Worm (Caenorhabditis elegans) whole organism, L3 larva: ENCODE measurements around the gene epg-4.

ENCODE experiments used
- R02D3.7 ChIP-seq: fragments of 150-350 bp; optimal IDR thresholded peaks from 2 replicates; lab custom pipeline; 2014; ENCODE audit warnings: missing biosample characterization, missing genetic modification characterization
- ZK546.5 ChIP-seq: sonication (generic microtip); optimal IDR thresholded peaks from 2 replicates; lab custom pipeline; 2017; ENCODE audit warnings: missing biosample characterization, missing genetic modification characterization
- aly-2 ChIP-seq: fragments of 150-350 bp; optimal IDR thresholded peaks from 2 replicates; lab custom pipeline; 2014; ENCODE audit warnings: missing biosample characterization, missing genetic modification characterization
- ama-1 ChIP-seq: fragments of 150-350 bp; optimal IDR thresholded peaks from 2 replicates; lab custom pipeline; 2018
- ceh-16 ChIP-seq: sonication (generic microtip); optimal IDR thresholded peaks from 2 replicates; lab custom pipeline; 2017; ENCODE audit warnings: missing biosample characterization, missing genetic modification characterization
- ceh-82 ChIP-seq: fragments of 150-350 bp; optimal IDR thresholded peaks from 2 replicates; lab custom pipeline; 2014; ENCODE audit warnings: missing biosample characterization, missing genetic modification characterization
- ceh-9 ChIP-seq: sonication (generic microtip); optimal IDR thresholded peaks from 2 replicates; lab custom pipeline; 2018; ENCODE audit warnings: missing biosample characterization, missing genetic modification characterization
- daf-12 ChIP-seq: fragments of 150-350 bp; optimal IDR thresholded peaks from 2 replicates; lab custom pipeline; 2014; ENCODE audit warnings: missing biosample characterization, missing genetic modification reagents, missing genetic modification characterization
- egl-27 ChIP-seq: sonication (generic microtip); optimal IDR thresholded peaks from 4 replicates; lab custom pipeline; 2017; ENCODE audit warnings: missing biosample characterization, missing genetic modification reagents, missing genetic modification characterization
- egl-5 ChIP-seq: fragments of 150-350 bp; optimal IDR thresholded peaks from 2 replicates; lab custom pipeline; 2017; ENCODE audit warnings: missing biosample characterization, missing genetic modification reagents, missing genetic modification characterization, inconsistent platforms
- elt-2 ChIP-seq: sonication (generic microtip); optimal IDR thresholded peaks from 2 replicates; lab custom pipeline; 2016; ENCODE audit warnings: missing genetic modification reagents, mild to moderate bottlenecking, missing genetic modification characterization, missing compliant biosample characterization
- elt-3 ChIP-seq, 3 experiments: fragments of 150-350 bp in 1 of 3; sonication (generic microtip) in 2 of 3; optimal IDR thresholded peaks; 2 replicates in 2 of 3; 4 replicates in 1 of 3; lab custom pipeline; 2014 to 2017; ENCODE audit warnings: missing biosample characterization in 3 of 3, missing genetic modification characterization in 3 of 3
- fkh-2 ChIP-seq: fragments of 150-350 bp; optimal IDR thresholded peaks from 2 replicates; lab custom pipeline; 2014; ENCODE audit warnings: missing biosample characterization, missing genetic modification reagents, missing genetic modification characterization
- fos-1 ChIP-seq: fragments of 150-350 bp; optimal IDR thresholded peaks from 2 replicates; lab custom pipeline; 2014; ENCODE audit warnings: missing biosample characterization, missing genetic modification characterization
- jun-1 ChIP-seq: fragments of 150-350 bp; optimal IDR thresholded peaks from 2 replicates; lab custom pipeline; 2014; ENCODE audit warnings: missing biosample characterization, missing genetic modification reagents, missing genetic modification characterization
- lin-39 ChIP-seq: fragments of 150-350 bp; optimal IDR thresholded peaks from 2 replicates; lab custom pipeline; 2018; ENCODE audit warnings: missing biosample characterization, missing genetic modification reagents, missing genetic modification characterization
- mdl-1 ChIP-seq: fragments of 150-350 bp; optimal IDR thresholded peaks from 2 replicates; lab custom pipeline; 2014; ENCODE audit warnings: missing biosample characterization, missing genetic modification characterization
- mml-1 ChIP-seq: fragments of 150-350 bp; sonication (generic microtip); optimal IDR thresholded peaks from 3 replicates; lab custom pipeline; 2014; ENCODE audit warnings: missing biosample characterization, missing genetic modification characterization
- nfya-1 ChIP-seq: sonication (generic microtip); optimal IDR thresholded peaks from 2 replicates; lab custom pipeline; 2017; ENCODE audit warnings: missing genetic modification characterization, mild to moderate bottlenecking, missing compliant biosample characterization, antibody characterized with exemption, moderate library complexity; ENCODE audit not compliant: insufficient read depth
- nhr-11 ChIP-seq: fragments of 150-350 bp; optimal IDR thresholded peaks from 2 replicates; lab custom pipeline; 2014; ENCODE audit warnings: missing biosample characterization, missing genetic modification characterization
- nhr-12 ChIP-seq: fragments of 150-350 bp; optimal IDR thresholded peaks from 2 replicates; lab custom pipeline; 2014; ENCODE audit warnings: missing biosample characterization, missing genetic modification characterization
- nhr-237 ChIP-seq: fragments of 150-350 bp; optimal IDR thresholded peaks from 2 replicates; lab custom pipeline; 2014; ENCODE audit warnings: missing biosample characterization, missing genetic modification characterization
- nhr-28 ChIP-seq: fragments of 150-350 bp; optimal IDR thresholded peaks from 2 replicates; lab custom pipeline; 2014; ENCODE audit warnings: missing biosample characterization, missing genetic modification characterization
- nhr-43 ChIP-seq: sonication (generic microtip); optimal IDR thresholded peaks from 2 replicates; lab custom pipeline; 2016; ENCODE audit warnings: mild to moderate bottlenecking, missing genetic modification characterization, missing compliant biosample characterization; ENCODE audit not compliant: poor library complexity, severe bottlenecking
- nhr-67 ChIP-seq: fragments of 150-350 bp; optimal IDR thresholded peaks from 2 replicates; lab custom pipeline; 2014; ENCODE audit warnings: missing biosample characterization, missing genetic modification characterization
- nhr-76 ChIP-seq: fragments of 150-350 bp; sonication (generic microtip); optimal IDR thresholded peaks from 5 replicates; lab custom pipeline; 2014; ENCODE audit warnings: missing biosample characterization, missing genetic modification characterization
- nhr-77 ChIP-seq: fragments of 150-350 bp; optimal IDR thresholded peaks from 2 replicates; lab custom pipeline; 2014; ENCODE audit warnings: missing biosample characterization, missing genetic modification characterization
- pqm-1 ChIP-seq: fragments of 150-350 bp; optimal IDR thresholded peaks from 2 replicates; lab custom pipeline; 2017; ENCODE audit warnings: missing biosample characterization, missing genetic modification characterization, inconsistent platforms
- sea-2 ChIP-seq: fragments of 150-350 bp; sonication (generic microtip); optimal IDR thresholded peaks from 4 replicates; lab custom pipeline; 2014; ENCODE audit warnings: missing biosample characterization, missing genetic modification reagents, missing genetic modification characterization
- skn-1 ChIP-seq: fragments of 150-350 bp; optimal IDR thresholded peaks from 2 replicates; lab custom pipeline; 2014; ENCODE audit warnings: missing biosample characterization, missing genetic modification characterization
- snpc-4 ChIP-seq: fragments of 150-350 bp; optimal IDR thresholded peaks from 2 replicates; lab custom pipeline; 2014; ENCODE audit warnings: missing biosample characterization, missing genetic modification characterization
- unc-39 ChIP-seq: sonication (generic microtip); optimal IDR thresholded peaks from 4 replicates; lab custom pipeline; 2017; ENCODE audit warnings: missing biosample characterization, missing genetic modification characterization
- unc-62 ChIP-seq: fragments of 150-350 bp; sonication (generic microtip); optimal IDR thresholded peaks from 4 replicates; lab custom pipeline; 2014; ENCODE audit warnings: missing biosample characterization, missing genetic modification reagents, missing genetic modification characterization
- zag-1 ChIP-seq: fragments of 150-350 bp; optimal IDR thresholded peaks from 2 replicates; lab custom pipeline; 2014; ENCODE audit warnings: missing biosample characterization, missing genetic modification characterization
- ztf-11 ChIP-seq: fragments of 150-350 bp; optimal IDR thresholded peaks from 2 replicates; lab custom pipeline; 2014; ENCODE audit warnings: missing biosample characterization, missing genetic modification characterization
- ztf-4 ChIP-seq: fragments of 150-350 bp; optimal IDR thresholded peaks from 2 replicates; lab custom pipeline; 2014; ENCODE audit warnings: missing biosample characterization, missing genetic modification characterization

The epg-4 gene

ce11 chrIII:7207903-7208497 is 26.0 kb downstream of the epg-4 start, which contains the start of gene rpl-6 (continued):
- TF ChIP-seq aly-2 (tag; lab: Kevin White, UChicago): no peak
- peak; percentile 22 for TF ChIP-seq ZK546.5 (tag; lab: Kevin White, UChicago)
- no peak for TF ChIP-seq nhr-237 (tag; lab: Kevin White, UChicago)
- TF ChIP-seq skn-1 (tag; lab: Kevin White, UChicago): peak; percentile 77
- TF ChIP-seq unc-62 (GFP tag; lab: Kevin White, UChicago): no peak
- TF ChIP-seq elt-2: peak; percentile 66
- no peak for TF ChIP-seq ceh-9 (tag; lab: Kevin White, UChicago)
- peak; percentile 73 for TF ChIP-seq lin-39 (tag; lab: Kevin White, UChicago)
- no peak for TF ChIP-seq daf-12 (tag; lab: Kevin White, UChicago)
- no peak for TF ChIP-seq mdl-1 (tag; lab: Kevin White, UChicago)
- no peak for TF ChIP-seq nhr-12 (tag; lab: Kevin White, UChicago)
- TF ChIP-seq egl-27: peak; percentile 72
- no peak for TF ChIP-seq unc-39 (tag; lab: Kevin White, UChicago)
- no peak for TF ChIP-seq zag-1 (tag; lab: Kevin White, UChicago)
- peak; percentile 13 for TF ChIP-seq ztf-4 (tag; lab: Kevin White, UChicago)
- TF ChIP-seq mml-1 (tag; lab: Kevin White, UChicago): no peak
- peak; percentile 67 for TF ChIP-seq pqm-1
- no peak for TF ChIP-seq nhr-28 (tag; lab: Kevin White, UChicago)

- TF ChIP-seq ceh-82 (tag; lab: Kevin White, UChicago): no peak
- TF ChIP-seq fos-1 (tag; lab: Kevin White, UChicago): peak; percentile 10
Observed at ce11 chrIII:7209721-7210120, 27.8 kb downstream of the epg-4 start, which contains the start of gene R151.2. Gene R151.2 (plus strand): TSS chrIII:7209967.

- TF ChIP-seq snpc-4 (no peak), ZK546.5 (tag; lab: Kevin White, UChicago) (no peak), ceh-16 (tag; lab: Kevin White, UChicago) (no peak)
Observed at ce11 chrIII:7210486-7210885, 28.5 kb downstream of the epg-4 start.

ce11 chrIII:7212028-7212427 is 30.1 kb downstream of the epg-4 start:
- TF ChIP-seq nhr-43: no peak
- TF ChIP-seq pqm-1: peak; percentile 81
- TF ChIP-seq aly-2 (tag; lab: Kevin White, UChicago): no peak
- no peak for TF ChIP-seq fos-1 (tag; lab: Kevin White, UChicago)
- no peak for TF ChIP-seq ceh-82 (tag; lab: Kevin White, UChicago)
- no peak for TF ChIP-seq mdl-1 (tag; lab: Kevin White, UChicago)
- peak; percentile 61 for TF ChIP-seq elt-2
- no peak for TF ChIP-seq lin-39 (tag; lab: Kevin White, UChicago)

ce11 chrIII:7215532-7215931 is 33.6 kb downstream of the epg-4 start:
- TF ChIP-seq ZK546.5 (tag; lab: Kevin White, UChicago) (no peak), lin-39 (tag; lab: Kevin White, UChicago) (peak; percentile 16)

ce11 chrIII:7216226-7216625 is 34.3 kb downstream of the epg-4 start, which contains the start of gene R151.1:
Gene R151.1 (plus strand): TSS chrIII:7216526.
- TF ChIP-seq nhr-237 (tag; lab: Kevin White, UChicago): no peak
- TF ChIP-seq jun-1 (tag; lab: Kevin White, UChicago): no peak
- TF ChIP-seq R02D3.7 (tag; lab: Kevin White, UChicago): no peak
- no peak for TF ChIP-seq egl-5
- no peak for TF ChIP-seq nhr-76 (tag; lab: Kevin White, UChicago)
- TF ChIP-seq lin-39 (tag; lab: Kevin White, UChicago): no peak
- TF ChIP-seq nhr-11: no peak
- TF ChIP-seq nfya-1 (tag; lab: Kevin White, UChicago): no peak
- no peak for TF ChIP-seq nhr-77 (tag; lab: Kevin White, UChicago)
- no peak for TF ChIP-seq elt-2
- no peak for TF ChIP-seq elt-3 (tag; optimal IDR thresholded peaks at IDR 0.05; lab: Kevin White, UChicago)
- TF ChIP-seq mdl-1 (tag; lab: Kevin White, UChicago): no peak
- TF ChIP-seq sea-2 (GFP tag; lab: Kevin White, UChicago): no peak
- TF ChIP-seq nhr-67 (tag; lab: Kevin White, UChicago): no peak
- TF ChIP-seq ceh-16 (tag; lab: Kevin White, UChicago): no peak
- no peak for TF ChIP-seq fkh-2 (tag; lab: Kevin White, UChicago)
- no peak for TF ChIP-seq ama-1 (lab: Kevin White, UChicago)
- TF ChIP-seq ztf-11 (tag; lab: Kevin White, UChicago): no peak
- TF ChIP-seq nhr-12 (tag; lab: Kevin White, UChicago): no peak
- no peak for TF ChIP-seq egl-27
- TF ChIP-seq, all 47 proteins: peak for 0
